Worm (Caenorhabditis elegans) whole organism, L2 larva: Measurements from ENCODE around the gene sra-37.

Source experiments
- C34F6.9 ChIP-seq: fragments of 150-350 bp; optimal IDR thresholded peaks from 2 replicates; lab custom pipeline; 2014; ENCODE audit warnings: missing biosample characterization, missing genetic modification characterization
- F13H6.1 ChIP-seq: sonication (generic microtip); optimal IDR thresholded peaks from 2 replicates; lab custom pipeline; 2016; ENCODE audit warnings: missing genetic modification characterization, missing compliant biosample characterization
- Y55F3AM.14 ChIP-seq: fragments of 200-800 bp; sonication (Bioruptor generic); optimal IDR thresholded peaks from 2 replicates; lab custom pipeline; 2018; ENCODE audit warnings: mild to moderate bottlenecking, missing genetic modification characterization, missing compliant biosample characterization
- ZK546.5 ChIP-seq: sonication (generic microtip); optimal IDR thresholded peaks from 2 replicates; lab custom pipeline; 2017; ENCODE audit warnings: missing biosample characterization, missing genetic modification characterization
- aly-2 ChIP-seq: fragments of 150-350 bp; optimal IDR thresholded peaks from 2 replicates; lab custom pipeline; 2014; ENCODE audit warnings: missing biosample characterization, missing genetic modification characterization
- blmp-1 ChIP-seq: sonication (generic microtip); optimal IDR thresholded peaks from 2 replicates; lab custom pipeline; 2017; ENCODE audit warnings: missing genetic modification characterization, mild to moderate bottlenecking, missing compliant biosample characterization, antibody characterized with exemption, moderate library complexity; ENCODE audit not compliant: insufficient read depth
- ceh-16 ChIP-seq: fragments of 150-350 bp; optimal IDR thresholded peaks from 2 replicates; lab custom pipeline; 2014; ENCODE audit warnings: missing biosample characterization, missing genetic modification characterization
- ceh-82 ChIP-seq: fragments of 150-350 bp; optimal IDR thresholded peaks from 2 replicates; lab custom pipeline; 2014; ENCODE audit warnings: missing biosample characterization, missing genetic modification characterization
- crh-2 ChIP-seq: sonication (generic microtip); optimal IDR thresholded peaks from 2 replicates; lab custom pipeline; 2017; ENCODE audit warnings: missing biosample characterization, missing genetic modification characterization
- dmd-4 ChIP-seq: sonication (generic microtip); optimal IDR thresholded peaks from 2 replicates; lab custom pipeline; 2017; ENCODE audit warnings: missing biosample characterization, missing genetic modification characterization
- egl-27 ChIP-seq: sonication (generic microtip); optimal IDR thresholded peaks from 3 replicates; lab custom pipeline; 2017; ENCODE audit warnings: missing biosample characterization, missing genetic modification reagents, missing genetic modification characterization
- elt-1 ChIP-seq: fragments of 150-350 bp; optimal IDR thresholded peaks from 2 replicates; lab custom pipeline; 2014; ENCODE audit warnings: missing biosample characterization, missing genetic modification characterization
- elt-3 ChIP-seq: sonication (generic microtip); optimal IDR thresholded peaks from 2 replicates; lab custom pipeline; 2017; ENCODE audit warnings: missing biosample characterization, missing genetic modification characterization
- fos-1 ChIP-seq: fragments of 150-350 bp; optimal IDR thresholded peaks from 2 replicates; lab custom pipeline; 2014; ENCODE audit warnings: missing biosample characterization, missing genetic modification characterization
- gmeb-1 ChIP-seq: fragments of 150-350 bp; optimal IDR thresholded peaks from 2 replicates; lab custom pipeline; 2014; ENCODE audit warnings: missing biosample characterization, missing genetic modification characterization
- lin-11 ChIP-seq: fragments of 150-350 bp; sonication (generic microtip); optimal IDR thresholded peaks from 2 replicates; lab custom pipeline; 2014; ENCODE audit warnings: missing biosample characterization, missing genetic modification characterization, inconsistent platforms, mixed read lengths
- lin-13 ChIP-seq: fragments of 150-350 bp; optimal IDR thresholded peaks from 2 replicates; lab custom pipeline; 2014; ENCODE audit warnings: missing biosample characterization, missing genetic modification reagents, missing genetic modification characterization
- lin-39 ChIP-seq: fragments of 150-350 bp; optimal IDR thresholded peaks from 2 replicates; lab custom pipeline; 2014; ENCODE audit warnings: missing biosample characterization, missing genetic modification reagents, missing genetic modification characterization
- lsy-2 ChIP-seq, 2 experiments: fragments of 150-350 bp in 1 of 2; sonication (generic microtip) in 1 of 2; optimal IDR thresholded peaks; 2 replicates each; lab custom pipeline; 2014 to 2017; ENCODE audit warnings: missing biosample characterization in 2 of 2, missing genetic modification characterization in 2 of 2
- mab-5 ChIP-seq: fragments of 150-350 bp; optimal IDR thresholded peaks from 2 replicates; lab custom pipeline; 2014; ENCODE audit warnings: missing biosample characterization, missing genetic modification characterization
- mbf-1 ChIP-seq: sonication (generic microtip); optimal IDR thresholded peaks from 2 replicates; lab custom pipeline; 2017; ENCODE audit warnings: missing biosample characterization, missing genetic modification characterization
- nhr-10 ChIP-seq: sonication (generic microtip); optimal IDR thresholded peaks from 2 replicates; lab custom pipeline; 2017; ENCODE audit warnings: missing biosample characterization, missing genetic modification characterization
- nhr-129 ChIP-seq: fragments of 150-350 bp; optimal IDR thresholded peaks from 2 replicates; lab custom pipeline; 2014; ENCODE audit warnings: missing biosample characterization, missing genetic modification characterization
- nhr-21 ChIP-seq: fragments of 150-350 bp; optimal IDR thresholded peaks from 2 replicates; lab custom pipeline; 2014; ENCODE audit warnings: missing biosample characterization, missing genetic modification characterization
- nhr-237 ChIP-seq: fragments of 150-350 bp; optimal IDR thresholded peaks from 2 replicates; lab custom pipeline; 2014; ENCODE audit warnings: missing biosample characterization, missing genetic modification characterization
- nhr-25 ChIP-seq: fragments of 150-350 bp; sonication (generic microtip); optimal IDR thresholded peaks from 3 replicates; lab custom pipeline; 2014; ENCODE audit warnings: missing biosample characterization, missing genetic modification characterization
- nhr-6 ChIP-seq: fragments of 150-350 bp; optimal IDR thresholded peaks from 2 replicates; lab custom pipeline; 2014; ENCODE audit warnings: missing biosample characterization, missing genetic modification characterization
- nhr-77 ChIP-seq: fragments of 150-350 bp; optimal IDR thresholded peaks from 2 replicates; lab custom pipeline; 2014; ENCODE audit warnings: missing biosample characterization, missing genetic modification characterization
- skn-1 ChIP-seq: sonication (generic microtip); optimal IDR thresholded peaks from 2 replicates; lab custom pipeline; 2017; ENCODE audit warnings: missing biosample characterization, missing genetic modification characterization
- sma-9 ChIP-seq, 2 experiments: fragments of 150-350 bp in 1 of 2; sonication (generic microtip) in 1 of 2; optimal IDR thresholded peaks; 2 replicates each; lab custom pipeline; 2014 to 2016; ENCODE audit warnings: missing genetic modification characterization in 2 of 2, mild to moderate bottlenecking in 1 of 2, missing biosample characterization in 1 of 2, missing compliant biosample characterization in 1 of 2, missing genetic modification reagents in 1 of 2, moderate library complexity in 1 of 2
- snpc-4 ChIP-seq: fragments of 150-350 bp; optimal IDR thresholded peaks from 2 replicates; lab custom pipeline; 2014; ENCODE audit warnings: missing biosample characterization, missing genetic modification characterization
- unc-55 ChIP-seq: fragments of 150-350 bp; sonication (generic microtip); optimal IDR thresholded peaks from 3 replicates; lab custom pipeline; 2014; ENCODE audit warnings: missing biosample characterization, missing genetic modification reagents, missing genetic modification characterization
- unc-62 ChIP-seq: fragments of 150-350 bp; optimal IDR thresholded peaks from 2 replicates; lab custom pipeline; 2014; ENCODE audit warnings: missing biosample characterization, missing genetic modification reagents, missing genetic modification characterization
- ztf-1 ChIP-seq: fragments of 200-800 bp; sonication (Bioruptor generic); conservative IDR thresholded peaks from 2 replicates; pipeline ENCODE4 v1.3.6; 2022; ENCODE audit warnings: missing genetic modification characterization, missing compliant biosample characterization
- ztf-11 ChIP-seq: sonication (generic microtip); optimal IDR thresholded peaks from 2 replicates; lab custom pipeline; 2017; ENCODE audit warnings: missing biosample characterization, missing genetic modification characterization
- ztf-4 ChIP-seq: fragments of 150-350 bp; optimal IDR thresholded peaks from 2 replicates; lab custom pipeline; 2014; ENCODE audit warnings: missing biosample characterization, missing genetic modification characterization

Gene sra-37

DNA sequence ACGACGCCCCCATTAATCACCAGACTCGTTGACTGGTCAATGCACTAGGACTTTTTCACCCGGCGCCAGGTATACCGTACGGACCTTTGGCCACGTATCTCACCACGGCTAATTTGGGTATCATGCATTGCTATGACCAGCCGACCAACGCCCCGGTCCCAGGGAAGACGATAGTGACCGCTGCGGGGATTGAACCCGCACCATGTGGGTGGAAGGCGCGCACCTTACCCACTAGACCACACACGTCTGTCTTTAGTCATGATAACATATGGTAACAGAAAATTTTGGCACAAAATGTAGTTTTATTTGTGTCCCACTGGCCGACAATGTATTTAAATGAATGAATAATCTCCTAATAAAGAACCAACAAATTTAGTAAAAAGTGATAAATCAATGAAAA is 7.0 kb downstream of the sra-37 start:
- TF ChIP-seq sma-9 (GFP tag; optimal IDR thresholded peaks at IDR 0.05; lab: Kevin White, UChicago) (no peak), sma-9 (tag; optimal IDR thresholded peaks at IDR 0.05; lab: Kevin White, UChicago) (no peak), aly-2 (tag; lab: Kevin White, UChicago) (no peak), crh-2 (no peak), snpc-4 (no peak), ztf-1 (GFP tag; lab: Robert Waterston, UW) (no peak), nhr-10 (tag; lab: Kevin White, UChicago) (no peak), mbf-1 (tag; lab: Kevin White, UChicago) (no peak), ztf-4 (no peak), unc-55 (no peak), elt-3 (no peak), mab-5 (no peak), blmp-1 (tag; lab: Kevin White, UChicago) (no peak), lsy-2 (tag; optimal IDR thresholded peaks at IDR 0.05; lab: Kevin White, UChicago) (no peak), lin-13 (GFP tag; lab: Kevin White, UChicago) (no peak), skn-1 (no peak), ceh-16 (no peak), fos-1 (tag; lab: Kevin White, UChicago) (no peak)

DNA sequence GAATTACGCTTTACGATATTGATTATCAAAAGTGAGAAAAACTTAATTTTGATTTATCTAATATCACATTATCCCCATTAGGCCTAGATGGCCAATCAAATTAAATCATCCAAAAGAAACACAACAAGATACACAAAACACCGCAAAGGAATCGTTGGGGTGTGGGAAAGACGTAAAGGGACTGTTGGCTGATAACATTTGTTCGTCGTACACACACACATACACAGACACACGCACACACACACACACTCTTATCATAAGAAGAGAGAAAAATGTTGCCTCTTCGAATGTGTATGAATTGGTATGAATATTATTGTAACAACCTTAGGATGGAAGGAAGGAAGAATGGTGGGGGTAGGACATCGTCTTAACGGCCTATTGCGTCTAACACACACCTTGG is 8.0 kb downstream of the sra-37 start:
- TF ChIP-seq fos-1 (tag; lab: Kevin White, UChicago): peak; percentile 91
- TF ChIP-seq elt-3: no peak
- peak; percentile 44 for TF ChIP-seq sma-9 (GFP tag; optimal IDR thresholded peaks at IDR 0.05; lab: Kevin White, UChicago)
- TF ChIP-seq sma-9 (tag; optimal IDR thresholded peaks at IDR 0.05; lab: Kevin White, UChicago): no peak
- TF ChIP-seq unc-55: no peak
- peak; percentile 7 for TF ChIP-seq F13H6.1 (tag; lab: Kevin White, UChicago)
- TF ChIP-seq C34F6.9 (tag; lab: Kevin White, UChicago): no peak
- TF ChIP-seq nhr-77 (tag; lab: Kevin White, UChicago): no peak
- no peak for TF ChIP-seq nhr-237 (tag; lab: Kevin White, UChicago)
- TF ChIP-seq lin-11: no peak
- peak; percentile 36 for TF ChIP-seq nhr-129
- TF ChIP-seq crh-2: peak; percentile 53
- no peak for TF ChIP-seq snpc-4
- TF ChIP-seq ceh-16: no peak
- TF ChIP-seq mbf-1 (tag; lab: Kevin White, UChicago): no peak

DNA sequence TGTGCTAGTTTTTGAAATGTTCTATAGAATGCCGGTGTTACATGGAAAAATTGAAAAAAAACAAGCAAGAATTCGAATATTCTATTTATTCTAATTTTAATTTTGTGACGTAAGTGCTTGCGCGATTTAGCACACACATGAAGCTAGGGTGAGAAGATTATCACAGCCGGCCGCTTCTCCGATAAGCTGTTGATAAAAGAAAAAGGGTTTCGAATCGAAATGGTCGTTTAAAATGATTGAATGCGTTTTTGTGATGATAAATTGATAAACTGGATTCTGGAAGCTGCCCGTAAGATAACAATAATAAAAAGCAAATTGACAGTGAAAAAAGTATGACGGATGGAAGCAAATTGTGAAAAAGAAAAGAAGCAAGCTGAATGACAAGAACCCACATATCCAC is 9.0 kb downstream of the sra-37 start:
- TF ChIP-seq nhr-77 (tag; lab: Kevin White, UChicago): no peak
- peak; percentile 21 for TF ChIP-seq fos-1 (tag; lab: Kevin White, UChicago)
- no peak for TF ChIP-seq sma-9 (GFP tag; optimal IDR thresholded peaks at IDR 0.05; lab: Kevin White, UChicago)
- no peak for TF ChIP-seq sma-9 (tag; optimal IDR thresholded peaks at IDR 0.05; lab: Kevin White, UChicago)
- TF ChIP-seq dmd-4 (tag; lab: Kevin White, UChicago): no peak
- no peak for TF ChIP-seq lin-13 (GFP tag; lab: Kevin White, UChicago)
- no peak for TF ChIP-seq elt-1 (tag; lab: Kevin White, UChicago)
- TF ChIP-seq gmeb-1 (tag; lab: Kevin White, UChicago): no peak

DNA sequence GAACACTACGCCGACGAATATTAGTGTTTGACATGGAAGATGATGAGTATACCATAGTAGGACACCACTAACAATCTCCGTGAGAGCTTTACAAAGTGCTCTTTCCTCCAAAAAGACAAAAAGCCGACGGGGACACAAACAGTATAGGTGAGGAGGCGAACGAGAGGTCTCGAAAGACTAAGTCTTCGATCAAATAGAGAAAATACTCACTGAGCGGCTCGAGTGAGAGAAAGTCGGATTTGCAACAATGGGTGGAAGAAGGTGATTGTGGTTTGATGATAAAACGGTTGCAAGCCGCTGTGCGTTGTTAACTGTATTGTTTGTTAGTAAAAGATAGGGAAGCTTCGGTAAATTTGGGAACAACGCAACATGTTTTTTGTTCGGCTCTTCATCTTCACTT is 10.5 kb downstream of the sra-37 start, which contains the start of gene hlb-1:
TSS of gene hlb-1 (minus strand) at position 101 of the 400 bp plus-strand sequence.
- TF ChIP-seq nhr-10 (tag; lab: Kevin White, UChicago): no peak

DNA sequence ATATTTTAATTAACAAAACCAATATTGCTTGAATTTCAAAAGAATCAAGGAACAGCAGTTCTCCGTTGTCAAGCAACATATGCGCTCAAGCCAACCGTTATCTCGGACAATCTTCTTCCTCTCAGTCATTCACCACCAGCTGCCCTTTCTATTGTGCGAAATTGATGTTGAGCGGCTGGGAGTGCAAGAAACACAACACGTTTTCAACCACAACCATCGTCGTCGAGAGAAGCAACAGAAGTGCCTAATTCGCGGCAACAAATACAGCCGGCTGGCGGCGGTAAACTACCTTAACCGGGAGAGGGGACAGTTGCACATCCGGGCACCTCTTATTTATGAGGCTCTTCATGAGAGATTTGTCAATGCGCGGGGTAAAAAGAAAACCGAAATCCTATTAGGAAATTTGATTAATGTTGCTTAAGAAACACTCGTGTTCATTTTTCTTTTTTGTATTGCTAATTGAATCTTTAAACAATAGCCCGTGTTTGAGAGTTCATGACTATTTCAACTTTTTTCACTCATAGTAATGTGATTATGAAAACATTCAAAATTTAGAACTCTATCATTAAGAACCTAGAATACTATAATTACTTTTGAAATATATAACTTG is 11.3 kb downstream of the sra-37 start:
- no peak for TF ChIP-seq nhr-21 (tag; lab: Kevin White, UChicago)
- no peak for TF ChIP-seq ZK546.5 (tag; lab: Kevin White, UChicago)
- TF ChIP-seq egl-27 (tag; lab: Kevin White, UChicago): no peak
- TF ChIP-seq nhr-25 (tag; lab: Kevin White, UChicago): no peak
- TF ChIP-seq unc-62: no peak
- TF ChIP-seq mab-5: no peak
- no peak for TF ChIP-seq sma-9 (GFP tag; optimal IDR thresholded peaks at IDR 0.05; lab: Kevin White, UChicago)
- no peak for TF ChIP-seq sma-9 (tag; optimal IDR thresholded peaks at IDR 0.05; lab: Kevin White, UChicago)
- TF ChIP-seq skn-1: no peak
- no peak for TF ChIP-seq ceh-82 (tag; lab: Kevin White, UChicago)
- no peak for TF ChIP-seq ceh-16
- no peak for TF ChIP-seq lsy-2 (tag; optimal IDR thresholded peaks at IDR 0.05; lab: Kevin White, UChicago)
- TF ChIP-seq dmd-4 (tag; lab: Kevin White, UChicago): no peak
- TF ChIP-seq snpc-4: no peak
- TF ChIP-seq Y55F3AM.14 (GFP tag; lab: Kevin White, UChicago): no peak
- TF ChIP-seq nhr-77 (tag; lab: Kevin White, UChicago): no peak
- no peak for TF ChIP-seq nhr-6
- no peak for TF ChIP-seq blmp-1 (tag; lab: Kevin White, UChicago)
- TF ChIP-seq ztf-11 (tag; lab: Kevin White, UChicago): no peak
- no peak for TF ChIP-seq F13H6.1 (tag; lab: Kevin White, UChicago)
- TF ChIP-seq lin-39 (tag; lab: Kevin White, UChicago): no peak
